Fruit fly (Drosophila melanogaster) Kc167 (cell line): Measurements from ENCODE around the gene Rcd-1.

ENCODE experiments used
- Myc ChIP-seq: fragments of >200 bp; optimal IDR thresholded peaks from 2 replicates; lab custom pipeline; 2017; ENCODE audit warnings: missing external identifiers
- Sin3A ChIP-seq: fragments of >200 bp; optimal IDR thresholded peaks from 2 replicates; lab custom pipeline; 2018; ENCODE audit warnings: missing external identifiers
- h ChIP-seq: fragments of >200 bp; optimal IDR thresholded peaks from 3 replicates; lab custom pipeline; 2018; ENCODE audit warnings: missing external identifiers
- psq ChIP-seq: fragments of >200 bp; optimal IDR thresholded peaks from 2 replicates; lab custom pipeline; 2017; ENCODE audit warnings: missing external identifiers
- ttk ChIP-seq: sonication (Bioruptor generic); optimal IDR thresholded peaks from 2 replicates; lab custom pipeline; 2017; ENCODE audit warnings: missing external identifiers

dm6 chrX:19640707-19641248 is 2.2 kb downstream of the Rcd-1 start:
- TF ChIP-seq Myc: no peak
- no peak for TF ChIP-seq h (lab: Kevin White, UChicago)
- no peak for TF ChIP-seq ttk (lab: Kevin White, UChicago)
- TF ChIP-seq psq (lab: Kevin White, UChicago): no peak
- TF ChIP-seq Sin3A (lab: Kevin White, UChicago): no peak
